Worm (Caenorhabditis elegans) whole organism, L3 larva: ENCODE data around the gene tre-2.

Experiments used
- aly-2 ChIP-seq: fragments of 150-350 bp; optimal IDR thresholded peaks from 2 replicates; lab custom pipeline; 2014; ENCODE audit warnings: missing biosample characterization, missing genetic modification characterization
- ceh-28 ChIP-seq: fragments of 150-350 bp; optimal IDR thresholded peaks from 2 replicates; lab custom pipeline; 2014; ENCODE audit warnings: missing biosample characterization, missing genetic modification reagents, missing genetic modification characterization
- hmg-11 ChIP-seq: sonication (generic microtip); optimal IDR thresholded peaks from 2 replicates; lab custom pipeline; 2016; ENCODE audit warnings: missing genetic modification characterization, missing compliant biosample characterization
- lin-15B ChIP-seq: fragments of 150-350 bp; optimal IDR thresholded peaks from 2 replicates; lab custom pipeline; 2014; ENCODE audit warnings: missing biosample characterization, missing genetic modification characterization
- lin-39 ChIP-seq: fragments of 150-350 bp; optimal IDR thresholded peaks from 2 replicates; lab custom pipeline; 2018; ENCODE audit warnings: missing biosample characterization, missing genetic modification reagents, missing genetic modification characterization
- lsy-12 ChIP-seq: sonication (generic microtip); optimal IDR thresholded peaks from 2 replicates; lab custom pipeline; 2016; ENCODE audit warnings: mild to moderate bottlenecking, missing genetic modification characterization, missing compliant biosample characterization
- unc-62 ChIP-seq: fragments of 150-350 bp; sonication (generic microtip); optimal IDR thresholded peaks from 4 replicates; lab custom pipeline; 2014; ENCODE audit warnings: missing biosample characterization, missing genetic modification reagents, missing genetic modification characterization

DNA sequence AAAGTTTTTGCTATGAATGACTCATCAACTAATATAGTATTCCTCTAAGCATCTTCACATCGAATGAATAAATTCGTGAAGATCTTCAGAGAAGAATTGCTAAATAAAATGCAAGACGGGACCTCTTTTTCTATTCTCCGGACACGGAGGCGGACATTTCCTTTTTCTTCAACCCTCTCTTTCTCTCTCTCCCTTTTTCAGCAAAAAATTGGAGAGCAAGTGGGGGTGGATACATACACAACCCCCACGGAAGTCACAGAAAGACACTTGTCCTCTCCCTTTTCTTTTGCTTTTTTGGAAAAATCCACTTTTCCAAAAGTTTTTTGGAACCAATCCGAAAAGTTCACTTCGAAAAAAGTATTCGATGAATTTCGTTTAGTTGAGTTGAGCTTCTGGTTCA, 48.5 kb downstream of the tre-2 start:
- TF ChIP-seq unc-62 (GFP tag; lab: Kevin White, UChicago), result no peak
- TF ChIP-seq aly-2 (tag; lab: Kevin White, UChicago), result no peak
- no peak for TF ChIP-seq lsy-12 (tag; lab: Kevin White, UChicago)
- no peak for TF ChIP-seq lin-15B (tag; lab: Kevin White, UChicago)
- peak; percentile 31 for TF ChIP-seq hmg-11 (tag; lab: Kevin White, UChicago)
- TF ChIP-seq ceh-28 (tag; lab: Kevin White, UChicago), result no peak
- TF ChIP-seq lin-39 (tag; lab: Kevin White, UChicago), result peak; percentile 17
